Fruit fly (Drosophila melanogaster) whole organism, embryonic: Measurements from ENCODE around the gene Adsl.

ENCODE experiments used
- Atf6 ChIP-seq: fragments of 200-800 bp; sonication (Bioruptor generic); IDR thresholded peaks from 2 replicates; pipeline ENCODE4 v1.3.6; 2022; ENCODE audit warnings: missing biosample characterization, missing genetic modification characterization
- Bdp1 ChIP-seq: fragments of 200-800 bp; sonication (Bioruptor generic); optimal IDR thresholded peaks from 3 replicates; lab custom pipeline; 2016; ENCODE audit warnings: missing biosample characterization, missing genetic modification characterization
- Bgb ChIP-seq: fragments of 200-800 bp; sonication (Bioruptor generic); IDR thresholded peaks from 2 replicates; pipeline ENCODE4 v1.3.6; 2022; ENCODE audit warnings: missing biosample characterization, missing genetic modification characterization; ENCODE audit not compliant: partially characterized antibody
- C15 ChIP-seq: fragments of 200-800 bp; sonication (Bioruptor generic); IDR thresholded peaks from 3 replicates; pipeline ENCODE4 v1.3.6; 2022; ENCODE audit warnings: missing biosample characterization, missing genetic modification characterization
- CG11398 ChIP-seq: fragments of 200-800 bp; sonication (Bioruptor generic); optimal IDR thresholded peaks from 2 replicates; lab custom pipeline; 2016; ENCODE audit warnings: missing biosample characterization, missing genetic modification characterization
- CG12942 ChIP-seq: fragments of 200-800 bp; sonication (Bioruptor generic); optimal IDR thresholded peaks from 3 replicates; lab custom pipeline; 2016; ENCODE audit warnings: missing biosample characterization, missing genetic modification characterization
- CG13123 ChIP-seq: fragments of 200-800 bp; sonication (Bioruptor generic); optimal IDR thresholded peaks from 2 replicates; lab custom pipeline; 2016; ENCODE audit warnings: missing biosample characterization, missing genetic modification characterization
- CG13424 ChIP-seq: fragments of 200-800 bp; sonication (Bioruptor generic); optimal IDR thresholded peaks from 2 replicates; lab custom pipeline; 2019; ENCODE audit warnings: missing biosample characterization, mild to moderate bottlenecking, missing genetic modification characterization, moderate library complexity
- CG15514 ChIP-seq: fragments of 200-800 bp; sonication (Bioruptor generic); optimal IDR thresholded peaks from 3 replicates; lab custom pipeline; 2017; ENCODE audit warnings: missing biosample characterization, missing genetic modification characterization, mild to moderate bottlenecking, moderate library complexity, missing genetic modification reagents
- CG1792 ChIP-seq: fragments of 200-800 bp; sonication (Bioruptor generic); optimal IDR thresholded peaks from 2 replicates; lab custom pipeline; 2016; ENCODE audit warnings: missing biosample characterization, missing genetic modification characterization
- CG18619 ChIP-seq: fragments of 200-800 bp; sonication (Bioruptor generic); optimal IDR thresholded peaks from 3 replicates; lab custom pipeline; 2017; ENCODE audit warnings: missing biosample characterization, mild to moderate bottlenecking, missing genetic modification characterization
- CG3065 ChIP-seq: fragments of 200-800 bp; sonication (Bioruptor generic); optimal IDR thresholded peaks from 2 replicates; lab custom pipeline; 2016; ENCODE audit warnings: missing biosample characterization, missing genetic modification characterization
- CG42726 ChIP-seq: fragments of 200-800 bp; sonication (Bioruptor generic); IDR thresholded peaks from 2 replicates; pipeline ENCODE4 v1.3.6; 2022; ENCODE audit warnings: missing biosample characterization, missing genetic modification characterization; ENCODE audit not compliant: partially characterized antibody
- CG4282 ChIP-seq: fragments of 200-800 bp; sonication (Bioruptor generic); optimal IDR thresholded peaks from 2 replicates; lab custom pipeline; 2016; ENCODE audit warnings: missing biosample characterization, missing genetic modification characterization
- CG6175 ChIP-seq: fragments of 200-800 bp; sonication (Bioruptor generic); IDR thresholded peaks from 3 replicates; pipeline ENCODE4 v1.3.6; 2022; ENCODE audit warnings: missing biosample characterization, missing genetic modification characterization
- CG7357 ChIP-seq: fragments of 200-800 bp; sonication (Bioruptor generic); IDR thresholded peaks from 3 replicates; pipeline ENCODE4 v1.3.6; 2022; ENCODE audit warnings: missing biosample characterization, missing genetic modification characterization
- CG8359 ChIP-seq: fragments of 200-800 bp; sonication (Bioruptor generic); optimal IDR thresholded peaks from 2 replicates; lab custom pipeline; 2017; ENCODE audit warnings: missing biosample characterization, mild to moderate bottlenecking, missing genetic modification characterization, borderline replicate concordance
- CG8765 ChIP-seq: fragments of 200-800 bp; sonication (Bioruptor generic); IDR thresholded peaks from 2 replicates; pipeline ENCODE4 v1.3.6; 2022; ENCODE audit warnings: missing biosample characterization, missing genetic modification characterization
- Chrac-16 ChIP-seq: fragments of 200-800 bp; sonication (Bioruptor generic); optimal IDR thresholded peaks from 3 replicates; lab custom pipeline; 2016; ENCODE audit warnings: missing biosample characterization, missing genetic modification characterization
- Dek ChIP-seq: fragments of 200-800 bp; sonication (Bioruptor generic); optimal IDR thresholded peaks from 3 replicates; lab custom pipeline; 2019; ENCODE audit warnings: missing biosample characterization, mild to moderate bottlenecking, missing genetic modification characterization, moderate library complexity
- Doc2 ChIP-seq: fragments of 200-800 bp; sonication (Bioruptor generic); IDR thresholded peaks from 2 replicates; pipeline ENCODE4 v1.3.6; 2022; ENCODE audit warnings: missing biosample characterization, missing genetic modification characterization
- Fer1 ChIP-seq: fragments of 200-800 bp; sonication (Bioruptor generic); optimal IDR thresholded peaks from 2 replicates; lab custom pipeline; 2017; ENCODE audit warnings: missing biosample characterization, mild to moderate bottlenecking, missing genetic modification characterization
- Fer2 ChIP-seq: fragments of 200-800 bp; sonication (Bioruptor generic); optimal IDR thresholded peaks from 2 replicates; lab custom pipeline; 2018; ENCODE audit warnings: missing biosample characterization, mild to moderate bottlenecking, missing genetic modification characterization, moderate library complexity
- Gsc ChIP-seq: fragments of 200-800 bp; sonication (Bioruptor generic); IDR thresholded peaks from 2 replicates; pipeline ENCODE4 v1.3.6; 2022; ENCODE audit warnings: missing biosample characterization, missing genetic modification characterization
- Hey ChIP-seq: fragments of 200-800 bp; sonication (Bioruptor generic); optimal IDR thresholded peaks from 3 replicates; lab custom pipeline; 2018; ENCODE audit warnings: missing biosample characterization, mild to moderate bottlenecking, missing genetic modification characterization
- HmgZ ChIP-seq: fragments of 200-800 bp; sonication (Bioruptor generic); optimal IDR thresholded peaks from 2 replicates; lab custom pipeline; 2018; ENCODE audit warnings: missing biosample characterization, mild to moderate bottlenecking, missing genetic modification characterization
- Hr3 ChIP-seq: fragments of 200-800 bp; sonication (Bioruptor generic); optimal IDR thresholded peaks from 3 replicates; lab custom pipeline; 2016; ENCODE audit warnings: missing biosample characterization, missing genetic modification characterization
- Med ChIP-seq: fragments of 200-800 bp; sonication (Bioruptor generic); peaks from one replicate; lab custom pipeline; 2016; ENCODE audit warnings: missing biosample characterization, missing genetic modification characterization, mild to moderate bottlenecking, inconsistent platforms, moderate library complexity
- NC2β ChIP-seq: fragments of 200-800 bp; sonication (Bioruptor generic); optimal IDR thresholded peaks from 2 replicates; lab custom pipeline; 2016; ENCODE audit warnings: missing biosample characterization, missing genetic modification characterization
- NFAT ChIP-seq: fragments of 200-800 bp; sonication (Bioruptor generic); IDR thresholded peaks from 2 replicates; pipeline ENCODE4 v1.3.6; 2022; ENCODE audit warnings: missing biosample characterization, missing genetic modification characterization
- Poxn ChIP-seq: fragments of 200-800 bp; sonication (Bioruptor generic); IDR thresholded peaks from 2 replicates; pipeline ENCODE4 v1.3.6; 2022; ENCODE audit warnings: missing biosample characterization, missing genetic modification characterization
- Rx ChIP-seq: fragments of 200-800 bp; sonication (Bioruptor generic); IDR thresholded peaks from 2 replicates; pipeline ENCODE4 v1.3.6; 2022; ENCODE audit warnings: missing biosample characterization, missing genetic modification characterization
- Trl ChIP-seq, 3 experiments: fragments of >200 bp in 2 of 3; fragments of 200-800 bp in 1 of 3; sonication (Bioruptor generic) in 1 of 3; optimal IDR thresholded peaks; 2 replicates in 1 of 3; 3 replicates in 2 of 3; lab custom pipeline; 2016 to 2017; ENCODE audit warnings: missing biosample characterization in 1 of 3, missing genetic modification characterization in 1 of 3
- ash1 ChIP-seq: fragments of 200-800 bp; sonication (Bioruptor generic); optimal IDR thresholded peaks from 2 replicates; lab custom pipeline; 2018; ENCODE audit warnings: missing biosample characterization, mild to moderate bottlenecking, missing genetic modification characterization
- bbx ChIP-seq: fragments of 200-800 bp; sonication (Bioruptor generic); IDR thresholded peaks from 2 replicates; pipeline ENCODE4 v1.3.6; 2022; ENCODE audit warnings: missing biosample characterization, missing genetic modification characterization; ENCODE audit not compliant: partially characterized antibody
- cg ChIP-seq: fragments of 200-800 bp; sonication (Bioruptor generic); optimal IDR thresholded peaks from 3 replicates; lab custom pipeline; 2019; ENCODE audit warnings: missing biosample characterization, mild to moderate bottlenecking, missing genetic modification characterization, moderate library complexity
- chm ChIP-seq: fragments of 200-800 bp; sonication (Bioruptor generic); IDR thresholded peaks from 2 replicates; pipeline ENCODE4 v1.3.6; 2022; ENCODE audit warnings: missing biosample characterization, missing genetic modification characterization
- chn ChIP-seq: fragments of 200-800 bp; sonication (Bioruptor generic); optimal IDR thresholded peaks from 2 replicates; lab custom pipeline; 2016; ENCODE audit warnings: missing biosample characterization, missing genetic modification characterization
- disco-r ChIP-seq: fragments of 200-800 bp; sonication (Bioruptor generic); optimal IDR thresholded peaks from 2 replicates; lab custom pipeline; 2016; ENCODE audit warnings: missing biosample characterization, missing genetic modification characterization
- en ChIP-seq: fragments of 200-800 bp; sonication (Bioruptor generic); optimal IDR thresholded peaks from 2 replicates; lab custom pipeline; 2016; ENCODE audit warnings: missing biosample characterization, missing genetic modification characterization
- esg ChIP-seq: fragments of 200-800 bp; sonication (Bioruptor generic); conservative IDR thresholded peaks from 2 replicates; pipeline ENCODE4 v1.3.6; 2022; ENCODE audit warnings: missing biosample characterization, missing genetic modification characterization
- ewg ChIP-seq: fragments of 200-800 bp; sonication (Bioruptor generic); optimal IDR thresholded peaks from 3 replicates; lab custom pipeline; 2017; ENCODE audit warnings: mild to moderate bottlenecking, missing biosample characterization, missing genetic modification reagents, missing genetic modification characterization
- fru ChIP-seq: fragments of >200 bp; optimal IDR thresholded peaks from 2 replicates; lab custom pipeline; 2017
- gce ChIP-seq: fragments of 200-800 bp; sonication (Bioruptor generic); IDR thresholded peaks from 3 replicates; pipeline ENCODE4 v1.3.6; 2022; ENCODE audit warnings: missing biosample characterization, missing genetic modification characterization
- h ChIP-seq: fragments of >200 bp; optimal IDR thresholded peaks from 2 replicates; lab custom pipeline; 2017
- lov ChIP-seq, 2 experiments: fragments of 200-800 bp in 1 of 2; fragments of >200 bp in 1 of 2; sonication (Bioruptor generic) in 1 of 2; IDR thresholded peaks in 1 of 2; optimal IDR thresholded peaks in 1 of 2; 2 replicates in 1 of 2; 3 replicates in 1 of 2; pipeline versions ENCODE4 v1.3.6 to Lab custom; 2017 to 2022; ENCODE audit warnings: missing biosample characterization in 1 of 2, missing genetic modification characterization in 1 of 2
- nerfin-2 ChIP-seq: fragments of 200-800 bp; sonication (Bioruptor generic); IDR thresholded peaks from 2 replicates; pipeline ENCODE4 v1.3.6; 2022; ENCODE audit warnings: missing biosample characterization, missing genetic modification characterization; ENCODE audit not compliant: partially characterized antibody
- otp ChIP-seq: fragments of 200-800 bp; sonication (Bioruptor generic); IDR thresholded peaks from 3 replicates; pipeline ENCODE4, ENCODE4 v1.3.6; 2022; ENCODE audit warnings: missing biosample characterization, missing genetic modification characterization
- pb ChIP-seq: fragments of 200-800 bp; sonication (Bioruptor generic); optimal IDR thresholded peaks from 3 replicates; lab custom pipeline; 2016; ENCODE audit warnings: missing biosample characterization, missing genetic modification characterization
- slou ChIP-seq: fragments of 200-800 bp; sonication (Bioruptor generic); optimal IDR thresholded peaks from 3 replicates; lab custom pipeline; 2016; ENCODE audit warnings: missing biosample characterization, missing genetic modification characterization
- so ChIP-seq: fragments of 200-800 bp; sonication (Bioruptor generic); IDR thresholded peaks from 3 replicates; pipeline ENCODE4 v1.3.6; 2022; ENCODE audit warnings: missing biosample characterization, missing genetic modification characterization
- zfh1 ChIP-seq: fragments of 200-800 bp; sonication (Bioruptor generic); IDR thresholded peaks from 3 replicates; pipeline ENCODE4 v1.3.6; 2022; ENCODE audit warnings: missing biosample characterization, missing genetic modification characterization

The Adsl gene

DNA sequence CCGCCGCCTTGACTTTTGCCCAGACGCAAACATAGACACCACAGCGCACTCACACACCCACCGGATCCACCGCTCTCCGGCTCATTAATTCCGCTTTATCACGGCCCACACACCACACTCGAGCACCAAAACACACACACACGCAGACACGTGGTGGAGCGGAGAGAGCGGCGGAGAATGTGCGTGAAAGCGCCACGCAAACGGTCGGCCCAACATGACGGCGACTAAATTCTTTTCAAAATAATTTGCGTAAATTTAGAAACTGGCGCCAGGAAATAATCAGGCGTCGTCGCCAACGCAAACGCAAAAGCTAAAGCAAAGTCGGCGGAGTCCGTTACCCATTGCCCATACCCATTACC is 38.9 kb upstream of the Adsl start:
- TF ChIP-seq Chrac-16 (GFP tag; lab: Kevin White, UChicago) (no peak), CG11398 (no peak), lov (optimal IDR thresholded peaks at IDR 0.05; lab: Kevin White, UChicago) (no peak), lov (GFP tag; IDR thresholded peaks at IDR 0.05; lab: Robert Waterston, UW) (0 out of 3 replicates have a peak, but pooled peaks have one; percentile 5), en (GFP tag; lab: Kevin White, UChicago) (no peak), Gsc (GFP tag; lab: Robert Waterston, UW) (no peak), C15 (GFP tag; lab: Robert Waterston, UW) (no peak), zfh1 (GFP tag; lab: Robert Waterston, UW) (no peak), CG8765 (no peak), slou (GFP tag; lab: Kevin White, UChicago) (no peak), bbx (no peak), esg (GFP tag; lab: Robert Waterston, UW) (no peak), CG8359 (GFP tag; lab: Kevin White, UChicago) (no peak), Bgb (no peak), fru (no peak), CG4282 (GFP tag; lab: Kevin White, UChicago) (no peak), Poxn (GFP tag; lab: Robert Waterston, UW) (no peak), cg (GFP tag; lab: Kevin White, UChicago) (peak; percentile 88), ash1 (no peak), CG13424 (tag; lab: Kevin White, UChicago) (no peak), gce (GFP tag; lab: Robert Waterston, UW) (0 out of 3 replicates have a peak, but pooled peaks have one; percentile 10), chm (GFP tag; lab: Robert Waterston, UW) (0 out of 2 replicates have a peak, but pooled peaks have one; percentile 17), pb (no peak), Doc2 (GFP tag; lab: Robert Waterston, UW) (no peak), HmgZ (no peak), Trl (optimal IDR thresholded peaks at IDR 0.05; lab: Kevin White, UChicago) (peak; percentile 30 to 57), Trl (GFP tag; optimal IDR thresholded peaks at IDR 0.05; lab: Kevin White, UChicago) (no peak), Dek (tag; lab: Kevin White, UChicago) (no peak), NC2β (GFP tag; lab: Kevin White, UChicago) (no peak), so (peak; percentile 40; the same call in 1 of the 3 replicates), ewg (no peak), CG6175 (GFP tag; lab: Robert Waterston, UW) (0 out of 3 replicates have a peak, but pooled peaks have one; percentile 32), NFAT (GFP tag; lab: Robert Waterston, UW) (no peak), Fer1 (GFP tag; lab: Kevin White, UChicago) (no peak), CG7357 (GFP tag; lab: Robert Waterston, UW) (no peak), Rx (GFP tag; lab: Robert Waterston, UW) (no peak), CG12942 (no peak), Hr3 (GFP tag; lab: Kevin White, UChicago) (no peak), Fer2 (no peak), Atf6 (GFP tag; lab: Robert Waterston, UW) (peak; percentile 47; the same call in 1 of the 2 replicates), Hey (tag; lab: Kevin White, UChicago) (peak; percentile 13), h (lab: Kevin White, UChicago) (no peak), otp (GFP tag; lab: Robert Waterston, UW) (0 out of 3 replicates have a peak, but pooled peaks have one; percentile 25), CG3065 (GFP tag; lab: Kevin White, UChicago) (no peak), CG42726 (GFP tag; lab: Robert Waterston, UW) (no peak), nerfin-2 (no peak), CG15514 (no peak), Bdp1 (no peak), disco-r (GFP tag; lab: Kevin White, UChicago) (no peak), CG13123 (GFP tag; lab: Kevin White, UChicago) (no peak), CG1792 (GFP tag; lab: Kevin White, UChicago) (no peak), chn (no peak), CG18619 (GFP tag; lab: Kevin White, UChicago) (no peak), Med (GFP tag; lab: Kevin White, UChicago) (peak; percentile 90)
